Worm (Caenorhabditis elegans) whole organism, L4 larva: ENCODE measurements around the gene F14F9.4.

ENCODE experiments used
- F49E8.2 ChIP-seq: sonication (generic microtip); optimal IDR thresholded peaks from 2 replicates; lab custom pipeline; 2016; ENCODE audit warnings: missing compliant biosample characterization, mild to moderate bottlenecking, missing genetic modification characterization, borderline replicate concordance
- Y105C5A.15 ChIP-seq: fragments of 200-800 bp; sonication (Bioruptor generic); IDR thresholded peaks from 2 replicates; pipeline ENCODE4 v1.3.6; 2022; ENCODE audit warnings: missing genetic modification characterization, missing compliant biosample characterization
- ceh-44 ChIP-seq: fragments of 200-800 bp; sonication (Bioruptor generic); IDR thresholded peaks from 2 replicates; pipeline ENCODE4 v1.3.6; 2022; ENCODE audit warnings: missing genetic modification reagents, missing genetic modification characterization, missing compliant biosample characterization
- ceh-62 ChIP-seq: sonication (generic microtip); optimal IDR thresholded peaks from 2 replicates; lab custom pipeline; 2017; ENCODE audit warnings: missing biosample characterization, missing genetic modification characterization
- ces-1 ChIP-seq: fragments of 150-350 bp; sonication (generic microtip); optimal IDR thresholded peaks from 4 replicates; lab custom pipeline; 2014; ENCODE audit warnings: missing biosample characterization, missing genetic modification reagents, missing genetic modification characterization
- cey-2 ChIP-seq: sonication (generic microtip); optimal IDR thresholded peaks from 3 replicates; lab custom pipeline; 2017; ENCODE audit warnings: missing genetic modification characterization, mild to moderate bottlenecking, missing compliant biosample characterization, antibody characterized with exemption, borderline replicate concordance; ENCODE audit not compliant: insufficient read depth
- ctbp-1 ChIP-seq: fragments of 200-800 bp; sonication (Bioruptor generic); IDR thresholded peaks from 2 replicates; pipeline ENCODE4 v1.3.6; 2022; ENCODE audit warnings: missing genetic modification reagents, missing genetic modification characterization, missing compliant biosample characterization
- daf-16 ChIP-seq, 3 experiments: sonication (generic microtip); optimal IDR thresholded peaks; 2 replicates each; lab custom pipeline; 2016 to 2017; ENCODE audit warnings: missing genetic modification characterization in 3 of 3, missing genetic modification reagents in 3 of 3, mild to moderate bottlenecking in 2 of 3, missing compliant biosample characterization in 2 of 3, missing biosample characterization in 1 of 3, moderate library complexity in 1 of 3
- dmd-6 ChIP-seq: fragments of 200-800 bp; sonication (Bioruptor generic); IDR thresholded peaks from 2 replicates; pipeline ENCODE4 v1.3.6; 2022; ENCODE audit warnings: missing genetic modification reagents, missing genetic modification characterization, missing compliant biosample characterization
- dmd-8 ChIP-seq: fragments of 200-800 bp; sonication (Bioruptor generic); IDR thresholded peaks from 2 replicates; pipeline ENCODE4 v1.3.6; 2022; ENCODE audit warnings: missing genetic modification characterization, missing compliant biosample characterization
- duxl-1 ChIP-seq: sonication (generic microtip); optimal IDR thresholded peaks from 2 replicates; lab custom pipeline; 2016; ENCODE audit warnings: mild to moderate bottlenecking, missing genetic modification characterization, moderate library complexity, missing compliant biosample characterization; ENCODE audit not compliant: poor library complexity
- egl-43 ChIP-seq: fragments of 200-800 bp; sonication (Bioruptor generic); IDR thresholded peaks from 2 replicates; pipeline ENCODE4 v1.3.6; 2022; ENCODE audit warnings: missing genetic modification reagents, missing genetic modification characterization, missing compliant biosample characterization
- fos-1 ChIP-seq: fragments of 150-350 bp; optimal IDR thresholded peaks from 2 replicates; lab custom pipeline; 2014; ENCODE audit warnings: missing biosample characterization, missing genetic modification characterization
- gei-8 ChIP-seq: fragments of 200-800 bp; sonication (Bioruptor generic); optimal IDR thresholded peaks from 2 replicates; lab custom pipeline; 2018; ENCODE audit warnings: mild to moderate bottlenecking, missing genetic modification characterization, missing compliant biosample characterization
- lin-13 ChIP-seq: fragments of 150-350 bp; optimal IDR thresholded peaks from 2 replicates; lab custom pipeline; 2014; ENCODE audit warnings: missing biosample characterization, missing genetic modification reagents, missing genetic modification characterization
- lsy-2 ChIP-seq, 2 experiments: fragments of 150-350 bp in 1 of 2; sonication (generic microtip) in 1 of 2; optimal IDR thresholded peaks; 2 replicates each; lab custom pipeline; 2014 to 2017; ENCODE audit warnings: missing biosample characterization in 2 of 2, missing genetic modification characterization in 2 of 2
- mxl-2 ChIP-seq: fragments of 200-800 bp; sonication (Bioruptor generic); conservative IDR thresholded peaks from 2 replicates; pipeline ENCODE4 v1.3.6; 2022; ENCODE audit warnings: missing genetic modification reagents, missing genetic modification characterization, missing compliant biosample characterization
- nhr-10 ChIP-seq: fragments of 150-350 bp; optimal IDR thresholded peaks from 2 replicates; lab custom pipeline; 2014; ENCODE audit warnings: missing biosample characterization, missing genetic modification characterization
- nhr-237 ChIP-seq: sonication (generic microtip); optimal IDR thresholded peaks from 2 replicates; lab custom pipeline; 2017; ENCODE audit warnings: missing biosample characterization, missing genetic modification characterization
- nhr-28 ChIP-seq: fragments of 150-350 bp; optimal IDR thresholded peaks from 2 replicates; lab custom pipeline; 2014; ENCODE audit warnings: missing biosample characterization, missing genetic modification characterization
- nhr-77 ChIP-seq: fragments of 150-350 bp; optimal IDR thresholded peaks from 2 replicates; lab custom pipeline; 2014; ENCODE audit warnings: missing biosample characterization, missing genetic modification characterization
- pqm-1 ChIP-seq: sonication (generic microtip); optimal IDR thresholded peaks from 2 replicates; lab custom pipeline; 2017; ENCODE audit warnings: missing biosample characterization, missing genetic modification characterization
- rbr-2 ChIP-seq: sonication (generic microtip); optimal IDR thresholded peaks from 2 replicates; lab custom pipeline; 2016; ENCODE audit warnings: missing genotype, missing genetic modification characterization, missing compliant biosample characterization
- spr-1 ChIP-seq: sonication (generic microtip); optimal IDR thresholded peaks from 2 replicates; lab custom pipeline; 2016; ENCODE audit warnings: mild to moderate bottlenecking, missing genetic modification characterization, missing compliant biosample characterization
- spr-3 ChIP-seq: fragments of 200-800 bp; sonication (Bioruptor generic); optimal IDR thresholded peaks from 2 replicates; lab custom pipeline; 2018; ENCODE audit warnings: mild to moderate bottlenecking, missing genetic modification characterization, missing compliant biosample characterization
- unc-130 ChIP-seq: sonication (generic microtip); optimal IDR thresholded peaks from 2 replicates; lab custom pipeline; 2016; ENCODE audit warnings: missing genetic modification reagents, missing genetic modification characterization, missing compliant biosample characterization
- unc-62 ChIP-seq, 3 experiments: fragments of 150-350 bp in 1 of 3; sonication (generic microtip); optimal IDR thresholded peaks in 2 of 3; peaks in 1 of 3; 1 replicate in 1 of 3; 2 replicates in 2 of 3; lab custom pipeline; 2014 to 2017; ENCODE audit warnings: missing biosample characterization in 3 of 3, missing genetic modification characterization in 3 of 3, missing genetic modification reagents in 3 of 3, missing genotype in 1 of 3
- vab-7 ChIP-seq: fragments of 200-800 bp; sonication (Bioruptor generic); IDR thresholded peaks from 2 replicates; pipeline ENCODE4 v1.3.6; 2022; ENCODE audit warnings: missing genetic modification reagents, missing genetic modification characterization, missing compliant biosample characterization
- zip-11 ChIP-seq: fragments of 200-800 bp; sonication (Bioruptor generic); IDR thresholded peaks from 2 replicates; pipeline ENCODE4 v1.3.6; 2022; ENCODE audit warnings: missing genetic modification characterization, missing compliant biosample characterization
- ztf-7 ChIP-seq: fragments of 150-350 bp; optimal IDR thresholded peaks from 2 replicates; lab custom pipeline; 2014; ENCODE audit warnings: missing biosample characterization, missing genetic modification characterization

F14F9.4 gene

DNA sequence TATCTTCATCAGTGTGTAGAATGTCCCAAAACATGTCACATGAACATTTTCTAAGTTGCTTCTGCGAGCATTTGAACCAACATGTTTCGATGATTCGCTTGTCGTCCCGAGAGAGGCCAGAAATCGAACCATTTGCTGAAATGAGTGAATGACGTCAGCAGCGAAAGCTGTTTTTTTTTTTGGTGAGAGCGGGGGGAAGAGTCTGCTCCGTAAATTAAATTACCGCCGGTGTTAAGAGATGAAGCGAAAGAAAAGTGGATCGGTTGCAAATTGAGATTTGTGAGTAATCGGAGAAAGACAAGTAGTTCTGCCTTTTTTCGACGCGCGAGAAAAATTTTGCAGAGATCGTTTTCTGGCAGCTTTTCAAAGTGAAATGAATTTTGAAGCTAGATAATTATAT lies 44.2 kb upstream of the F14F9.4 start:
- peak; percentile 54 for TF ChIP-seq ces-1 (GFP tag; lab: Kevin White, UChicago)
- TF ChIP-seq duxl-1 (tag; lab: Kevin White, UChicago): no peak
- no peak for TF ChIP-seq nhr-77 (tag; lab: Kevin White, UChicago)
- 0 out of 2 replicates have a peak, but pooled peaks have one; percentile 11 for TF ChIP-seq dmd-6
- 0 out of 2 replicates have a peak, but pooled peaks have one; percentile 34 for TF ChIP-seq ctbp-1 (GFP tag; lab: Robert Waterston, UW)
- no peak for TF ChIP-seq nhr-28
- TF ChIP-seq, all 104 proteins: peak for 3

DNA sequence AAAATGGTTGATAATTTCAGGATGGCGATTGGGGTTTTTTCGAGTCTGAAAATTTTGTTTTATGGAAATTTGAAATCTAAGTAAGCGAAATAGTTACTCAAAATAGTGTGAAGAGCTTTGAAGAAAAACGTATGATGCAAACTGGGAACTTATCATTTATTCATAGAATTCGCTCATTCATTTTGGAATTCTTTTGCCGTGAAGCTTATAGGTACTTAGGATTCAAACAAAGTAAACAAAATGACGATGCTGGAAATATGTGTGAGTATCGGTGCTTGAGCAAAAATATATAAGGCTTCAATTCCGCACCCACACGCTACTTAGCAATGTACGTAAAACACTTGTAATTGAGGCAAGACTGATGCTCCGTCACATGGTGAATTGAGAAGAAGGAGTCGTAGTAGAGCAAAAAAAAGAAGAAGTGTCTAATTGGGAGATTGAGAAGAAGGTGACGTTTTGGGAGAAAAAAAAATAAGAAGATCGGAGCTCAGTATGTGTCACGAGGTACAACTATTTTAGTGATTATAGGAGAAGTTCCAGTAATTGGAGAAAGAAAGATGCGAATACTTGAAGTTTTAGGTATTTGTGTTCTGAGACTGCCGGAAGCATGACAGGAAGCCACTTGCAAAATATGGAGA lies 42.9 kb upstream of the F14F9.4 start, which contains the start of gene glb-32:
TSS of gene glb-32 (minus strand) at position 51 of the 638 bp plus-strand sequence.
- TF ChIP-seq lsy-2 (tag; optimal IDR thresholded peaks at IDR 0.05; lab: Kevin White, UChicago) (peak in 1 of 2 experiments; percentile 11), lin-13 (GFP tag; lab: Kevin White, UChicago) (no peak), ztf-7 (tag; lab: Kevin White, UChicago) (no peak), unc-62 (GFP tag; optimal IDR thresholded peaks at IDR 0.05 in 1 of 2; lab: Kevin White, UChicago) (peak in 1 of 2 experiments; percentile 68), unc-62 (tag; optimal IDR thresholded peaks at IDR 0.05; lab: Kevin White, UChicago) (no peak)

DNA sequence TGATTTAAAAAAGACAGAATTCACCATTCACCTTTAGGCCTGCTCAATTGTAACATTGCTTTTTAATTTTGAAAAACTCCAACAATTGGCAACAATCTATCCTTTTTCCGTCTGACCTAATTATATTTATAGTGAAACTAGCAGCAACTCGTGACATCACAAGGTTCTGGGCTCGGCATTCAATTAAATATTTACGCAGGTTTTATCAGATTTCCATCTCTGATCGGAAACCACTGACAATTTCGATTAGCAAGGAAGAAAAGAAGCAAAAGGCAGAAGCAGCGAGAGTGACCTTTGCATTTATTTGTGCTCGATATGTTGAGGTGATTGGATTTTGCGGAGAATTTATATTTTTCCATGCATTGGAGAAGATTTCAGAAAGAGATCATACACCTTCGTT lies 42.2 kb upstream of the F14F9.4 start:
- TF ChIP-seq ceh-62 (tag; lab: Kevin White, UChicago) (no peak), ceh-44 (GFP tag; lab: Robert Waterston, UW) (no peak), F49E8.2 (no peak), vab-7 (GFP tag; lab: Robert Waterston, UW) (no peak), cey-2 (tag; lab: Kevin White, UChicago) (no peak), mxl-2 (GFP tag; lab: Robert Waterston, UW) (no peak), fos-1 (tag; lab: Kevin White, UChicago) (no peak), nhr-237 (no peak), dmd-8 (GFP tag; lab: Robert Waterston, UW) (no peak), ces-1 (GFP tag; lab: Kevin White, UChicago) (no peak), zip-11 (GFP tag; lab: Robert Waterston, UW) (no peak), duxl-1 (tag; lab: Kevin White, UChicago) (no peak), daf-16 (GFP tag; optimal IDR thresholded peaks at IDR 0.05; lab: Kevin White, UChicago) (no peak), daf-16 (tag; optimal IDR thresholded peaks at IDR 0.05; lab: Kevin White, UChicago) (no peak), pqm-1 (tag; lab: Kevin White, UChicago) (no peak)

DNA sequence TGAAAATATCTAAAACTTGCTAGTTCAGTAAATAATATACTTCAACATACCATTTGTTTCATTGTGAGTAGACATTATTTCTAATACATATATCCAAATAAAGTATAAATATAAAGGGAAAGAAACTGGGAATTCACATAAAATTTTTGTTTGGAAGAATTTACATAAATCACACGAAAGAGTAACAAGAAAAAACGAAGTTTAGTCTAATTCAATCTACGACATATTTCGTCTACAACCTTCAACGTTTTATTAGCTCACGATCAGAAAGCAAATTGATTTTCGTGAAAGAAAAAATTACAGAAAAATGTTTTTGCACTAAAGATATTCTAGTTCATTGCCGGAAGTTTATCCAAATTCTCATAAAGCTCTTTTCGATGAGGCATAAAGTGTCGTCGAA lies 35.5 kb upstream of the F14F9.4 start, which contains the start of gene C04F5.2:
TSS of gene C04F5.2 (minus strand) at position 101 of the 400 bp plus-strand sequence.
- TF ChIP-seq Y105C5A.15 (GFP tag; lab: Robert Waterston, UW) (no peak), unc-130 (GFP tag; lab: Kevin White, UChicago) (no peak), spr-1 (tag; lab: Kevin White, UChicago) (no peak)

DNA sequence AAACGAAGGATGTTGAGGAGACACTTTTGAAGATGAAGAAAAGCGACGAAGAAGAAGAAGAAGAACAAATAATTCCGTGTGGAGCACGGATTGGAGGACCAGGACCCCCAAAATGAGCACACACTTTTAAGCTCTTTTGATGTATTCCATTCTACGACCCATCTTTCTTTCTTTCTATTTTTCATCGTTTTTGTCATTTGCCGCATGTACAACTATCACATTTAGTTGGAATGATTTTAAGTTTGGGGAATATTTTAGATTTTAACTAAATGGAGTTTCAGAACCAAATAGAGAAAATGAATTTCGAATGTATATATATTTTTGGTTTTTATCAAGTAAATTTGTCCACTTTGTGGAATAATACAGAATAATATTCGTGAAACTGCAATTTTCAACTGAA lies 33.6 kb upstream of the F14F9.4 start, which contains the start of gene unc-46:
TSS of gene unc-46 (minus strand) at position 101 of the 400 bp plus-strand sequence.
- TF ChIP-seq unc-62 (GFP tag; optimal IDR thresholded peaks at IDR 0.05 in 1 of 2; lab: Kevin White, UChicago): peak in 1 of 2 experiments; percentile 61
- TF ChIP-seq unc-62 (tag; optimal IDR thresholded peaks at IDR 0.05; lab: Kevin White, UChicago): no peak
- TF ChIP-seq egl-43 (GFP tag; lab: Robert Waterston, UW): no peak
- TF ChIP-seq nhr-10 (tag; lab: Kevin White, UChicago): no peak
- no peak for TF ChIP-seq spr-3
- TF ChIP-seq dmd-8 (GFP tag; lab: Robert Waterston, UW): no peak
- TF ChIP-seq, all 104 proteins: peak for 1

DNA sequence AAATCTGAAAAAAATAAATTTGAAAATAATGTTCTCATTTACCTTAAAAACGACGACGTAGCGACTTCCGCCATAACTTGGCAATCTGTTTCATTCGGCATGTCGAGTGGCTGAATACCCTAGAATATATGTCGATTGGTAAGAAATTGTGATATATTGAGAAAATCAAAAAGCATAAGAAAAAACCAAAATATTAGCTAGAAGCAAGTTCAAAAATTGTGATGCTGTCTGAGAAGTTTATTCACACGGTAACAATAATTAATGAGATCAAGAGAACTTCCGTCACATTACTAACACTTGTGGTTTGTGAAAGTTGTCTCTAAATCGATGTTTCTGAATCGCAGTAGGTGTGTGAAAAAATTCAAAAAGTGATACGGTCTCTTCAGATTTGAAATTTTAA lies 30.5 kb upstream of the F14F9.4 start, which contains the start of gene srab-1:
TSS of gene srab-1 (minus strand) at position 101 of the 400 bp plus-strand sequence.
- TF ChIP-seq gei-8 (no peak), rbr-2 (tag; lab: Kevin White, UChicago) (no peak)
